Worm (Caenorhabditis elegans): ENCODE measurements around the gene spp-10.

DNA sequence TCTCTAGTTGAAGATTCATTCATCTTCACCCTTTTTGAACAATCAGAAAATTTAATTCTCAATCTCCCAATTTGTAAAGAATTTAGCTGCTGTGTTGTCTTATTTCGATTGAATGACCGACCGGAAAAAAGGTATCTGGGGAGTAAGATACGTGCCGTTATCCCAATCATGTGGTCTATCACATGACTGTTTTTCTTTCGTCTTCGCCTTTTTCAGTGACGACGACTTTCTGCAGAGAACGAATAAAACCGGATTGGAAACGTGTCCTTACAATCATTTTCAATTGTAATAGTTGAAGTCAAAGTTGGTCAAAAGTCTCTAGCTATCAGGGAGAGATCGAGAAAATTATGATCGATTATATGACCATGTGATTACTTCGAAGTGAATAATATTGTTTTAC is 52.1 kb downstream of the spp-10 start:
- no peak for TF ChIP-seq unc-62 (GFP tag; optimal IDR thresholded peaks at IDR 0.05)
- TF ChIP-seq mab-5 (tag; optimal IDR thresholded peaks at IDR 0.05): no peak
- TF ChIP-seq unc-120 (tag; optimal IDR thresholded peaks at IDR 0.05; ENCODE audit: poor library complexity, severe bottlenecking): no peak
- no peak for TF ChIP-seq nhr-28 (tag; optimal IDR thresholded peaks at IDR 0.05)
- no peak for TF ChIP-seq nhr-237 (tag; optimal IDR thresholded peaks at IDR 0.05)
- no peak for TF ChIP-seq mep-1 (tag; optimal IDR thresholded peaks at IDR 0.05)
- no peak for TF ChIP-seq nhr-76 (tag; optimal IDR thresholded peaks at IDR 0.05)
- TF ChIP-seq nhr-12 (tag; optimal IDR thresholded peaks at IDR 0.05): no peak
- TF ChIP-seq ztf-11 (tag; optimal IDR thresholded peaks at IDR 0.05): no peak

All from whole organism, mixed stage, embryonic.